Fruit fly (Drosophila melanogaster): ENCODE measurements around the gene Cpr67Fa2.
A peak's percentile ranks its signal among the peaks of the same experiment; 100 is the strongest.

Gene Cpr67Fa2

DNA sequence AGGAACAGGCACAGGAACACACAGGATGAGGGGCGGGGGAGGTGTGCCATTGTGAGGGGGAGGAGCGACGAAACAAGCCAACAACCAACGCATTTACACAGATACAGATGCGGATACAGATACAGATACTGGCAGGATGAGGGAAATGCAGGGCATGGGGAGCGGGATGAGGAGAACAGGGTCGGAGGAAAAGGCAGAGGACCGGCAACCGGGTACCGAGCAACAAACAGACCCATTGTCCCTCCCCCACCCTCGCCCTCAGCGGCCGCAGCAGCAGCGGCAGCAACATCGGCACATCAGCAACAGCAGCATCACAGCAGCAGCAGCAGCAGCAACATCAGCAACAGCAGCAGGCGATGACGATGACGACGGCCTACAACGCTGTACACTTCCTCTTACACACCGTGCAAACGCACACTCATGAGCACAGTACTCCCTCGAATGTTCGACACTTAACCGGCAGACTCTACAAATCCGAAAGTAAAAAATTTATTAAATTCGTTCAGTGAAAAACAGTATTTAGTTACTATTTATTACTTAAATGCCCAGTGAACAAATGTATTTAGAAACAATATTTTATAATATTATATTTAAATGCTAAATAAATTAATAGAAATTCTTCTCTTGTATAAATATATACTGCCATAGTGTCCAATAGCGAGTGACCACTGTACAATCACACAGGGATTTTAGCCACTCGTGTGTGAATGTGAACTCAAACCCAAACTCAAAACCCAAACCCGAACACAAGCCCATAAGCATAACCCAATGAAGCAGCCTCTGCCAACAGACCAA lies 35.9 kb upstream of the Cpr67Fa2 start (continued):
- TF ChIP-seq Lpt (GFP tag; optimal IDR thresholded peaks at IDR 0.05) = peak; percentile 73
- TF ChIP-seq Hr4 (GFP tag; optimal IDR thresholded peaks at IDR 0.05) = peak; percentile 84
- peak; percentile 87 for TF ChIP-seq Met (GFP tag; optimal IDR thresholded peaks at IDR 0.05)
- TF ChIP-seq ss (GFP tag; optimal IDR thresholded peaks at IDR 0.05) = peak; percentile 90 to 94
- TF ChIP-seq CG9139 (GFP tag; optimal IDR thresholded peaks at IDR 0.05) = peak; percentile 91
- peak; percentile 95 for TF ChIP-seq CG3032 (tag; optimal IDR thresholded peaks at IDR 0.05)
- peak; percentile 94 for TF ChIP-seq Blimp-1 (GFP tag; optimal IDR thresholded peaks at IDR 0.05)
- peak; percentile 85 for TF ChIP-seq CG16779 (tag; optimal IDR thresholded peaks at IDR 0.05)
- peak; percentile 87 for TF ChIP-seq CG7368 (GFP tag; optimal IDR thresholded peaks at IDR 0.05)
- TF ChIP-seq cyc (GFP tag; optimal IDR thresholded peaks at IDR 0.05) = peak; percentile 87
- TF ChIP-seq CG6276 (GFP tag; optimal IDR thresholded peaks at IDR 0.05) = peak; percentile 89
- peak; percentile 88 for TF ChIP-seq Sox15 (GFP tag; optimal IDR thresholded peaks at IDR 0.05)
- peak; percentile 80 for TF ChIP-seq net (GFP tag; optimal IDR thresholded peaks at IDR 0.05)
- peak; percentile 93 for TF ChIP-seq CG11902 (GFP tag; optimal IDR thresholded peaks at IDR 0.05)
- peak; percentile 93 for TF ChIP-seq esn (GFP tag; optimal IDR thresholded peaks at IDR 0.05)
- peak; percentile 56 for TF ChIP-seq vri (GFP tag; optimal IDR thresholded peaks at IDR 0.05)
- TF ChIP-seq fkh (GFP tag; optimal IDR thresholded peaks at IDR 0.05) = peak; percentile 7
- no peak for TF ChIP-seq Hr38 (GFP tag; optimal IDR thresholded peaks at IDR 0.05)

- TF ChIP-seq CG7368 (GFP tag; optimal IDR thresholded peaks at IDR 0.05) (peak; percentile 34), Sox102F (GFP tag; optimal IDR thresholded peaks at IDR 0.05) (peak; percentile 59), CG15336 (GFP tag; IDR thresholded peaks at IDR 0.05) (peak; percentile 53), dsx (GFP tag; optimal IDR thresholded peaks at IDR 0.05; ENCODE audit: poor library complexity, severe bottlenecking) (peak; percentile 90), fkh (GFP tag; optimal IDR thresholded peaks at IDR 0.05) (peak; percentile 89), CG1621 (tag; optimal IDR thresholded peaks at IDR 0.05) (peak; percentile 53), CG10669 (GFP tag; optimal IDR thresholded peaks at IDR 0.05) (peak; percentile 3), CG6163 (GFP tag; IDR thresholded peaks at IDR 0.05) (peak; percentile 71), Ets96B (tag; optimal IDR thresholded peaks at IDR 0.05) (peak; percentile 26), CG3919 (GFP tag; optimal IDR thresholded peaks at IDR 0.05) (peak; percentile 21), Eip78C (GFP tag) (peak; percentile 60), Smox (GFP tag; optimal IDR thresholded peaks at IDR 0.05) (peak; percentile 41), spab (GFP tag; optimal IDR thresholded peaks at IDR 0.05) (peak; percentile 17), CG9139 (GFP tag; optimal IDR thresholded peaks at IDR 0.05) (no peak), Eip75B (GFP tag; optimal IDR thresholded peaks at IDR 0.05) (peak; percentile 32), Lpt (GFP tag; optimal IDR thresholded peaks at IDR 0.05) (peak; percentile 62), fd85E (GFP tag; optimal IDR thresholded peaks at IDR 0.05) (peak; percentile 24), Hr4 (GFP tag; optimal IDR thresholded peaks at IDR 0.05) (no peak), CG31627 (GFP tag; optimal IDR thresholded peaks at IDR 0.05) (no peak), acj6 (GFP tag; optimal IDR thresholded peaks at IDR 0.05) (no peak), eg (GFP tag; IDR thresholded peaks at IDR 0.05) (peak; percentile 61; the same call in 2 of the 3 replicates), CG6854 (GFP tag; optimal IDR thresholded peaks at IDR 0.05) (peak; percentile 76), CG6808 (GFP tag; optimal IDR thresholded peaks at IDR 0.05) (peak; percentile 24), Gug (GFP tag; IDR thresholded peaks at IDR 0.05) (0 out of 2 replicates have a peak, but pooled peaks have one; percentile 21), fd59A (GFP tag; optimal IDR thresholded peaks at IDR 0.05) (no peak), dac (GFP tag; optimal IDR thresholded peaks at IDR 0.05) (no peak), svp (GFP tag) (peak; percentile 83), pdm3 (GFP tag; optimal IDR thresholded peaks at IDR 0.05) (peak; percentile 8), net (GFP tag; optimal IDR thresholded peaks at IDR 0.05) (peak; percentile 45), Met (GFP tag; optimal IDR thresholded peaks at IDR 0.05) (peak; percentile 42), vri (GFP tag; optimal IDR thresholded peaks at IDR 0.05) (peak; percentile 44), ss (GFP tag; optimal IDR thresholded peaks at IDR 0.05) (peak; percentile 1 to 51), CG6276 (GFP tag; optimal IDR thresholded peaks at IDR 0.05) (peak; percentile 19), Ets21C (GFP tag; optimal IDR thresholded peaks at IDR 0.05) (no peak), esn (GFP tag; optimal IDR thresholded peaks at IDR 0.05) (peak; percentile 23), CG16779 (tag; optimal IDR thresholded peaks at IDR 0.05) (peak; percentile 44), Eip93F (GFP tag; optimal IDR thresholded peaks at IDR 0.05) (no peak), CG3032 (tag; optimal IDR thresholded peaks at IDR 0.05) (peak; percentile 23), CG34406 (GFP tag; optimal IDR thresholded peaks at IDR 0.05) (no peak), Sox14 (GFP tag; optimal IDR thresholded peaks at IDR 0.05) (peak; percentile 56)
These were observed 34.9 kb upstream of the Cpr67Fa2 start for dm6 chr3L:10856534-10857030.

Measured in whole organism, prepupa.